Fruit fly (Drosophila melanogaster) whole organism, adult: Measurements from ENCODE around the gene Clc.

Source experiments
- CG11617 ChIP-seq: fragments of 200-800 bp; sonication (Bioruptor generic); optimal IDR thresholded peaks from 2 replicates; lab custom pipeline; 2017; ENCODE audit warnings: mild to moderate bottlenecking, missing biosample characterization, missing genetic modification reagents, missing genetic modification characterization
- CG12768 ChIP-seq: fragments of 200-800 bp; sonication (Bioruptor generic); optimal IDR thresholded peaks from 2 replicates; lab custom pipeline; 2017; ENCODE audit warnings: missing biosample characterization, missing genetic modification characterization, mild to moderate bottlenecking, moderate library complexity, missing genetic modification reagents
- CG14711 ChIP-seq: fragments of 200-800 bp; sonication (Bioruptor generic); optimal IDR thresholded peaks from 2 replicates; lab custom pipeline; 2018; ENCODE audit warnings: missing biosample characterization, mild to moderate bottlenecking, missing genetic modification characterization, moderate library complexity
- CG1620 ChIP-seq: fragments of 200-800 bp; sonication (Bioruptor generic); optimal IDR thresholded peaks from 2 replicates; lab custom pipeline; 2016; ENCODE audit warnings: missing biosample characterization, missing genetic modification characterization
- CG33017 ChIP-seq: fragments of 200-800 bp; sonication (Bioruptor generic); optimal IDR thresholded peaks from 2 replicates; lab custom pipeline; 2018; ENCODE audit warnings: missing biosample characterization, mild to moderate bottlenecking, missing genetic modification characterization, moderate library complexity
- CG5204 ChIP-seq: fragments of 200-800 bp; sonication (Bioruptor generic); optimal IDR thresholded peaks from 2 replicates; lab custom pipeline; 2016; ENCODE audit warnings: missing biosample characterization, missing genetic modification characterization
- CG7045 ChIP-seq: fragments of 200-800 bp; sonication (Bioruptor generic); optimal IDR thresholded peaks from 2 replicates; lab custom pipeline; 2017; ENCODE audit warnings: missing biosample characterization, mild to moderate bottlenecking, missing genetic modification characterization
- CG7101 ChIP-seq: fragments of 200-800 bp; sonication (Bioruptor generic); optimal IDR thresholded peaks from 2 replicates; lab custom pipeline; 2018; ENCODE audit warnings: missing biosample characterization, mild to moderate bottlenecking, missing genetic modification characterization, moderate library complexity
- Clk ChIP-seq: fragments of 200-800 bp; sonication (Bioruptor generic); optimal IDR thresholded peaks from 2 replicates; lab custom pipeline; 2017; ENCODE audit warnings: missing biosample characterization, missing genetic modification characterization
- Crg-1 ChIP-seq: fragments of 200-800 bp; sonication (Bioruptor generic); optimal IDR thresholded peaks from 2 replicates; lab custom pipeline; 2016; ENCODE audit warnings: missing biosample characterization, missing genetic modification characterization
- Hr96 ChIP-seq: fragments of 200-800 bp; sonication (Bioruptor generic); optimal IDR thresholded peaks from 2 replicates; lab custom pipeline; 2016; ENCODE audit warnings: missing biosample characterization, missing genetic modification characterization
- Mnt ChIP-seq: fragments of 200-800 bp; sonication (Bioruptor generic); optimal IDR thresholded peaks from 2 replicates; lab custom pipeline; 2016; ENCODE audit warnings: missing biosample characterization, mild to moderate bottlenecking, missing genetic modification characterization
- bab1 ChIP-seq: fragments of 200-800 bp; sonication (Bioruptor generic); optimal IDR thresholded peaks from 3 replicates; lab custom pipeline; 2019; ENCODE audit warnings: missing biosample characterization, mild to moderate bottlenecking, missing genetic modification characterization, moderate library complexity
- cic ChIP-seq: fragments of 200-800 bp; sonication (Bioruptor generic); optimal IDR thresholded peaks from 2 replicates; lab custom pipeline; 2017; ENCODE audit warnings: missing biosample characterization, mild to moderate bottlenecking, missing genetic modification characterization, moderate library complexity
- cnc ChIP-seq, 2 experiments: fragments of >200 bp; optimal IDR thresholded peaks; 2 replicates each; lab custom pipeline; 2017
- kay ChIP-seq: fragments of 200-800 bp; sonication (Bioruptor generic); peaks from one replicate; lab custom pipeline; 2016; ENCODE audit warnings: missing biosample characterization, missing genetic modification characterization, borderline replicate concordance
- ovo ChIP-seq: fragments of 200-800 bp; sonication (Bioruptor generic); optimal IDR thresholded peaks from 2 replicates; lab custom pipeline; 2016; ENCODE audit warnings: missing biosample characterization, missing genetic modification characterization
- pad ChIP-seq: fragments of 200-800 bp; sonication (Bioruptor generic); optimal IDR thresholded peaks from 3 replicates; lab custom pipeline; 2017; ENCODE audit warnings: missing biosample characterization, missing genetic modification characterization, mild to moderate bottlenecking, moderate library complexity, missing genetic modification reagents
- tj ChIP-seq: fragments of 200-800 bp; sonication (Bioruptor generic); optimal IDR thresholded peaks from 3 replicates; lab custom pipeline; 2017; ENCODE audit warnings: missing biosample characterization, mild to moderate bottlenecking, missing genetic modification characterization, moderate library complexity
- toe ChIP-seq: fragments of 200-800 bp; sonication (Bioruptor generic); optimal IDR thresholded peaks from 2 replicates; lab custom pipeline; 2016; ENCODE audit warnings: missing biosample characterization, missing genetic modification characterization

Clc gene

dm6 chr3L:20221412-20221864, 19.4 kb upstream of the Clc start, which contains the start of gene CG17145:
Gene CG17145 (plus strand): TSS chr3L:20221814.
- TF ChIP-seq bab1 (GFP tag; lab: Kevin White, UChicago) = no peak
- no peak for TF ChIP-seq CG14711 (tag; lab: Kevin White, UChicago)
- no peak for TF ChIP-seq pad (GFP tag; lab: Kevin White, UChicago)
- TF ChIP-seq CG5204 (GFP tag; lab: Kevin White, UChicago) = no peak
- TF ChIP-seq Crg-1 (GFP tag; lab: Kevin White, UChicago) = no peak
- no peak for TF ChIP-seq CG12768 (GFP tag; lab: Kevin White, UChicago)
- TF ChIP-seq ovo = no peak
- TF ChIP-seq Hr96 (GFP tag; lab: Kevin White, UChicago) = no peak
- no peak for TF ChIP-seq CG7045 (GFP tag; lab: Kevin White, UChicago)
- TF ChIP-seq cic (GFP tag; lab: Kevin White, UChicago) = no peak
- TF ChIP-seq kay (GFP tag; lab: Kevin White, UChicago) = no peak
- no peak for TF ChIP-seq cnc (optimal IDR thresholded peaks at IDR 0.05; lab: Kevin White, UChicago)
- no peak for TF ChIP-seq Mnt (GFP tag; lab: Kevin White, UChicago)

- no peak for TF ChIP-seq CG14711 (tag; lab: Kevin White, UChicago)
- TF ChIP-seq CG7045 (GFP tag; lab: Kevin White, UChicago) = no peak
- no peak for TF ChIP-seq ovo
- no peak for TF ChIP-seq toe (GFP tag; lab: Kevin White, UChicago)
- TF ChIP-seq Mnt (GFP tag; lab: Kevin White, UChicago) = no peak
- TF ChIP-seq pad (GFP tag; lab: Kevin White, UChicago) = no peak
Measured at dm6 chr3L:20222617-20223016, 18.2 kb upstream of the Clc start.

dm6 chr3L:20223398-20223951, 17.4 kb upstream of the Clc start, which contains the start of gene CG17147:
Gene CG17147 (plus strand): TSS chr3L:20223932.
- TF ChIP-seq CG33017 (tag; lab: Kevin White, UChicago) (no peak), cic (GFP tag; lab: Kevin White, UChicago) (no peak), toe (GFP tag; lab: Kevin White, UChicago) (no peak), CG14711 (tag; lab: Kevin White, UChicago) (no peak), Hr96 (GFP tag; lab: Kevin White, UChicago) (no peak), cnc (optimal IDR thresholded peaks at IDR 0.05; lab: Kevin White, UChicago) (no peak), CG5204 (GFP tag; lab: Kevin White, UChicago) (no peak), Clk (no peak), pad (GFP tag; lab: Kevin White, UChicago) (no peak), tj (GFP tag; lab: Kevin White, UChicago) (no peak), CG7045 (GFP tag; lab: Kevin White, UChicago) (no peak), CG12768 (GFP tag; lab: Kevin White, UChicago) (no peak), ovo (no peak), Crg-1 (GFP tag; lab: Kevin White, UChicago) (no peak), CG11617 (GFP tag; lab: Kevin White, UChicago) (no peak), bab1 (GFP tag; lab: Kevin White, UChicago) (no peak)

dm6 chr3L:20226153-20226552, 14.7 kb upstream of the Clc start:
- TF ChIP-seq bab1 (GFP tag; lab: Kevin White, UChicago) = peak; percentile 36
- no peak for TF ChIP-seq CG14711 (tag; lab: Kevin White, UChicago)

- peak; percentile 49 for TF ChIP-seq CG12768 (GFP tag; lab: Kevin White, UChicago)
- peak; percentile 46 for TF ChIP-seq pad (GFP tag; lab: Kevin White, UChicago)
- TF ChIP-seq Clk = no peak
- no peak for TF ChIP-seq CG14711 (tag; lab: Kevin White, UChicago)
- TF ChIP-seq cic (GFP tag; lab: Kevin White, UChicago) = peak; percentile 85
- no peak for TF ChIP-seq tj (GFP tag; lab: Kevin White, UChicago)
- TF ChIP-seq Mnt (GFP tag; lab: Kevin White, UChicago) = peak; percentile 57
- TF ChIP-seq ovo = peak; percentile 70
- no peak for TF ChIP-seq Hr96 (GFP tag; lab: Kevin White, UChicago)
- no peak for TF ChIP-seq CG11617 (GFP tag; lab: Kevin White, UChicago)
- TF ChIP-seq cnc (optimal IDR thresholded peaks at IDR 0.05; lab: Kevin White, UChicago) = no peak
- peak; percentile 33 for TF ChIP-seq CG33017 (tag; lab: Kevin White, UChicago)
- no peak for TF ChIP-seq CG5204 (GFP tag; lab: Kevin White, UChicago)
- peak; percentile 33 for TF ChIP-seq bab1 (GFP tag; lab: Kevin White, UChicago)
- TF ChIP-seq toe (GFP tag; lab: Kevin White, UChicago) = peak; percentile 1
- no peak for TF ChIP-seq CG7101 (tag; lab: Kevin White, UChicago)
- TF ChIP-seq CG1620 (GFP tag; lab: Kevin White, UChicago) = no peak
- TF ChIP-seq Crg-1 (GFP tag; lab: Kevin White, UChicago) = no peak
- no peak for TF ChIP-seq CG7045 (GFP tag; lab: Kevin White, UChicago)
- no peak for TF ChIP-seq kay (GFP tag; lab: Kevin White, UChicago)
Measured at dm6 chr3L:20230178-20230775, 10.6 kb upstream of the Clc start.

dm6 chr3L:20231369-20231768, 9.5 kb upstream of the Clc start, which contains the start of gene CG13813:
Gene CG13813 (plus strand): TSS chr3L:20231669.
- TF ChIP-seq bab1 (GFP tag; lab: Kevin White, UChicago) (no peak), CG12768 (GFP tag; lab: Kevin White, UChicago) (no peak), kay (GFP tag; lab: Kevin White, UChicago) (no peak), Hr96 (GFP tag; lab: Kevin White, UChicago) (no peak), tj (GFP tag; lab: Kevin White, UChicago) (no peak), Crg-1 (GFP tag; lab: Kevin White, UChicago) (no peak), pad (GFP tag; lab: Kevin White, UChicago) (no peak), cic (GFP tag; lab: Kevin White, UChicago) (no peak), ovo (no peak), CG1620 (GFP tag; lab: Kevin White, UChicago) (no peak), CG7101 (tag; lab: Kevin White, UChicago) (no peak)
